Worm (Caenorhabditis elegans) whole organism, young adult: ENCODE results near the gene efhc-1.

Experiments used
- B0035.1 ChIP-seq: sonication (generic microtip); optimal IDR thresholded peaks from 2 replicates; lab custom pipeline; 2016; ENCODE audit warnings: missing genetic modification characterization, mild to moderate bottlenecking, missing compliant biosample characterization, missing genotype, missing genetic modification reagents
- B0336.3 ChIP-seq: fragments of 200-800 bp; sonication (Bioruptor generic); IDR thresholded peaks from 2 replicates; pipeline ENCODE4 v1.3.6; 2022; ENCODE audit warnings: missing genetic modification characterization, missing compliant biosample characterization
- C06A6.2 ChIP-seq: fragments of 200-800 bp; sonication (Bioruptor generic); conservative IDR thresholded peaks from 2 replicates; pipeline ENCODE4 v1.3.6; 2022; ENCODE audit warnings: missing genetic modification characterization, missing compliant biosample characterization
- F10E7.11 ChIP-seq: sonication (generic microtip); optimal IDR thresholded peaks from 2 replicates; lab custom pipeline; 2017; ENCODE audit warnings: mild to moderate bottlenecking, missing genetic modification characterization, moderate library complexity, missing compliant biosample characterization
- F37B4.10 ChIP-seq: fragments of 200-800 bp; sonication (Bioruptor generic); IDR thresholded peaks from 2 replicates; pipeline ENCODE4 v1.3.6; 2022; ENCODE audit warnings: missing genetic modification characterization, missing compliant biosample characterization
- F52B5.7 ChIP-seq: sonication (generic microtip); optimal IDR thresholded peaks from 2 replicates; lab custom pipeline; 2016; ENCODE audit warnings: mild to moderate bottlenecking, missing genetic modification characterization, missing compliant biosample characterization
- F57A8.1 ChIP-seq: fragments of 200-800 bp; sonication (Bioruptor generic); optimal IDR thresholded peaks from 2 replicates; lab custom pipeline; 2018; ENCODE audit warnings: mild to moderate bottlenecking, missing genetic modification characterization, moderate library complexity, missing compliant biosample characterization
- K11D2.4 ChIP-seq: fragments of 200-800 bp; sonication (Bioruptor generic); IDR thresholded peaks from 2 replicates; pipeline ENCODE4 v1.3.6; 2022; ENCODE audit warnings: missing genetic modification reagents, missing genetic modification characterization, missing compliant biosample characterization
- K12H6.12 ChIP-seq: fragments of 200-800 bp; sonication (Bioruptor generic); optimal IDR thresholded peaks from 2 replicates; lab custom pipeline; 2018; ENCODE audit warnings: mild to moderate bottlenecking, missing genetic modification characterization, missing compliant biosample characterization
- T26A5.8 ChIP-seq: sonication (generic microtip); optimal IDR thresholded peaks from 2 replicates; lab custom pipeline; 2016; ENCODE audit warnings: missing genetic modification characterization, missing compliant biosample characterization
- Y53F4B.3 ChIP-seq: fragments of 200-800 bp; sonication (Bioruptor generic); IDR thresholded peaks from 2 replicates; pipeline ENCODE4 v1.3.6; 2022; ENCODE audit warnings: missing genetic modification reagents, missing genetic modification characterization, missing compliant biosample characterization
- Y53G8AR.9 ChIP-seq: fragments of 200-800 bp; sonication (Bioruptor generic); conservative IDR thresholded peaks from 2 replicates; pipeline ENCODE4 v1.3.6; 2022; ENCODE audit warnings: missing genetic modification reagents, missing genetic modification characterization, missing compliant biosample characterization
- ZK185.1 ChIP-seq: sonication (generic microtip); optimal IDR thresholded peaks from 2 replicates; lab custom pipeline; 2016; ENCODE audit warnings: mild to moderate bottlenecking, missing genetic modification characterization, missing compliant biosample characterization; ENCODE audit not compliant: poor library complexity, severe bottlenecking
- athp-1 ChIP-seq: sonication (generic microtip); optimal IDR thresholded peaks from 2 replicates; lab custom pipeline; 2017; ENCODE audit warnings: mild to moderate bottlenecking, missing genetic modification characterization, missing compliant biosample characterization
- attf-6 ChIP-seq: fragments of 200-800 bp; sonication (Bioruptor generic); IDR thresholded peaks from 2 replicates; pipeline ENCODE4 v1.3.6; 2022; ENCODE audit warnings: missing genetic modification reagents, missing genetic modification characterization, missing compliant biosample characterization
- bed-1 ChIP-seq: fragments of 200-800 bp; sonication (Bioruptor generic); IDR thresholded peaks from 2 replicates; pipeline ENCODE4 v1.3.6; 2022; ENCODE audit warnings: missing genetic modification reagents, missing genetic modification characterization, missing compliant biosample characterization
- ccch-3 ChIP-seq: fragments of 200-800 bp; sonication (Bioruptor generic); optimal IDR thresholded peaks from 2 replicates; lab custom pipeline; 2018; ENCODE audit warnings: mild to moderate bottlenecking, missing genetic modification characterization, missing compliant biosample characterization
- cebp-1 ChIP-seq, 2 experiments: fragments of 200-800 bp in 1 of 2; sonication (Bioruptor generic) in 1 of 2; sonication (generic microtip) in 1 of 2; IDR thresholded peaks in 1 of 2; optimal IDR thresholded peaks in 1 of 2; 2 replicates each; pipeline versions ENCODE4 v1.3.6 to Lab custom; 2017 to 2022; ENCODE audit warnings: missing compliant biosample characterization in 2 of 2, missing genetic modification characterization in 2 of 2, mild to moderate bottlenecking in 1 of 2, missing genetic modification reagents in 1 of 2, moderate library complexity in 1 of 2
- ceh-79 ChIP-seq: sonication (generic microtip); optimal IDR thresholded peaks from 2 replicates; lab custom pipeline; 2017; ENCODE audit warnings: mild to moderate bottlenecking, missing genetic modification characterization, missing compliant biosample characterization
- egrh-3 ChIP-seq: fragments of 200-800 bp; sonication (Bioruptor generic); IDR thresholded peaks from 2 replicates; pipeline ENCODE4 v1.3.6; 2022; ENCODE audit warnings: missing genetic modification reagents, missing genetic modification characterization, missing compliant biosample characterization
- gei-17 ChIP-seq: fragments of 200-800 bp; sonication (Bioruptor generic); optimal IDR thresholded peaks from 2 replicates; lab custom pipeline; 2018; ENCODE audit warnings: mild to moderate bottlenecking, missing genetic modification characterization, missing compliant biosample characterization
- hlh-12 ChIP-seq: sonication (generic microtip); optimal IDR thresholded peaks from 2 replicates; lab custom pipeline; 2016; ENCODE audit warnings: missing genetic modification characterization, missing compliant biosample characterization
- hlh-26 ChIP-seq: fragments of 200-800 bp; sonication (Bioruptor generic); conservative IDR thresholded peaks from 2 replicates; pipeline ENCODE4 v1.3.6; 2022; ENCODE audit warnings: missing genetic modification reagents, missing genetic modification characterization, missing compliant biosample characterization
- let-526 ChIP-seq: fragments of 200-800 bp; sonication (Bioruptor generic); IDR thresholded peaks from 2 replicates; pipeline ENCODE4 v1.3.6; 2022; ENCODE audit warnings: missing genetic modification reagents, missing genetic modification characterization, missing compliant biosample characterization
- lin-40 ChIP-seq: sonication (generic microtip); optimal IDR thresholded peaks from 2 replicates; lab custom pipeline; 2016; ENCODE audit warnings: missing genetic modification characterization, mild to moderate bottlenecking, missing compliant biosample characterization, missing genotype, missing genetic modification reagents
- lin-54 ChIP-seq: fragments of 200-800 bp; sonication (Bioruptor generic); optimal IDR thresholded peaks from 2 replicates; lab custom pipeline; 2018; ENCODE audit warnings: mild to moderate bottlenecking, missing genetic modification characterization, missing compliant biosample characterization
- lsy-27 ChIP-seq: sonication (generic microtip); optimal IDR thresholded peaks from 2 replicates; lab custom pipeline; 2017; ENCODE audit warnings: missing genetic modification characterization, mild to moderate bottlenecking, missing compliant biosample characterization, antibody characterized with exemption, missing genotype, borderline replicate concordance; ENCODE audit not compliant: insufficient read depth
- madf-10 ChIP-seq: sonication (generic microtip); optimal IDR thresholded peaks from 2 replicates; lab custom pipeline; 2016; ENCODE audit warnings: mild to moderate bottlenecking, missing genetic modification characterization, missing compliant biosample characterization
- madf-3 ChIP-seq: fragments of 200-800 bp; sonication (Bioruptor generic); IDR thresholded peaks from 2 replicates; pipeline ENCODE4 v1.3.6; 2022; ENCODE audit warnings: missing genetic modification reagents, missing genetic modification characterization, missing compliant biosample characterization
- madf-6 ChIP-seq: fragments of 200-800 bp; sonication (Bioruptor generic); IDR thresholded peaks from 2 replicates; pipeline ENCODE4 v1.3.6; 2022; ENCODE audit warnings: missing genetic modification reagents, missing genetic modification characterization, missing compliant biosample characterization
- mcd-1 ChIP-seq: fragments of 200-800 bp; sonication (Bioruptor generic); IDR thresholded peaks from 2 replicates; pipeline ENCODE4 v1.3.6; 2022; ENCODE audit warnings: missing genetic modification reagents, missing genetic modification characterization, missing compliant biosample characterization
- mel-28 ChIP-seq: sonication (generic microtip); optimal IDR thresholded peaks from 2 replicates; lab custom pipeline; 2016; ENCODE audit warnings: borderline replicate concordance, mild to moderate bottlenecking, missing genetic modification characterization, missing compliant biosample characterization
- mes-4 ChIP-seq: sonication (generic microtip); optimal IDR thresholded peaks from 2 replicates; lab custom pipeline; 2016; ENCODE audit warnings: missing genotype, missing genetic modification characterization, missing compliant biosample characterization
- nfya-1 ChIP-seq: sonication (generic microtip); optimal IDR thresholded peaks from 2 replicates; lab custom pipeline; 2017; ENCODE audit warnings: antibody characterized with exemption, missing compliant biosample characterization, missing genetic modification characterization, borderline replicate concordance; ENCODE audit not compliant: insufficient read depth
- nhr-27 ChIP-seq: fragments of 200-800 bp; sonication (Bioruptor generic); optimal IDR thresholded peaks from 2 replicates; lab custom pipeline; 2018; ENCODE audit warnings: mild to moderate bottlenecking, missing genetic modification characterization, moderate library complexity, missing compliant biosample characterization
- nhr-80 ChIP-seq: sonication (generic microtip); optimal IDR thresholded peaks from 2 replicates; lab custom pipeline; 2016; ENCODE audit warnings: missing genetic modification characterization, missing compliant biosample characterization
- nhr-90 ChIP-seq: sonication (generic microtip); optimal IDR thresholded peaks from 2 replicates; lab custom pipeline; 2016; ENCODE audit warnings: missing genotype, mild to moderate bottlenecking, missing genetic modification characterization, missing compliant biosample characterization
- rcor-1 ChIP-seq: fragments of 200-800 bp; sonication (Bioruptor generic); IDR thresholded peaks from 2 replicates; pipeline ENCODE4 v1.3.6; 2022; ENCODE audit warnings: missing genetic modification reagents, missing genetic modification characterization, missing compliant biosample characterization
- rec-8 ChIP-seq, 2 experiments: sonication (generic microtip); optimal IDR thresholded peaks; 2 replicates each; lab custom pipeline; 2016; ENCODE audit warnings: mild to moderate bottlenecking in 2 of 2, missing genetic modification characterization in 2 of 2, missing genetic modification reagents in 2 of 2, missing genotype in 2 of 2, missing biosample characterization in 1 of 2, missing compliant biosample characterization in 1 of 2, moderate library complexity in 1 of 2
- snpc-1.3 ChIP-seq: sonication (generic microtip); optimal IDR thresholded peaks from 2 replicates; lab custom pipeline; 2017; ENCODE audit warnings: missing genetic modification characterization, mild to moderate bottlenecking, missing compliant biosample characterization, antibody characterized with exemption, moderate library complexity, missing genotype, missing genetic modification reagents; ENCODE audit not compliant: insufficient read depth
- snpc-4 ChIP-seq, 5 experiments: fragments of 150-350 bp in 1 of 5; sonication (generic microtip) in 4 of 5; optimal IDR thresholded peaks; 2 replicates each; lab custom pipeline; 2014 to 2018; ENCODE audit warnings: missing genetic modification characterization in 5 of 5, missing biosample characterization in 3 of 5, antibody characterized with exemption in 2 of 5, mild to moderate bottlenecking in 2 of 5, missing compliant biosample characterization in 2 of 5, missing genotype in 2 of 5, moderate library complexity in 2 of 5, missing genetic modification reagents in 1 of 5
- tbp1 ChIP-seq: fragments of 200-800 bp; sonication (Bioruptor generic); optimal IDR thresholded peaks from 2 replicates; lab custom pipeline; 2018; ENCODE audit warnings: mild to moderate bottlenecking, missing genetic modification characterization, missing compliant biosample characterization
- zim-3 ChIP-seq: sonication (generic microtip); optimal IDR thresholded peaks from 2 replicates; lab custom pipeline; 2017; ENCODE audit warnings: mild to moderate bottlenecking, missing genetic modification characterization, moderate library complexity, missing compliant biosample characterization
- ztf-22 ChIP-seq: fragments of 200-800 bp; sonication (Bioruptor generic); optimal IDR thresholded peaks from 2 replicates; lab custom pipeline; 2018; ENCODE audit warnings: mild to moderate bottlenecking, missing genetic modification characterization, moderate library complexity, missing compliant biosample characterization
- ztf-25 ChIP-seq: fragments of 200-800 bp; sonication (Bioruptor generic); IDR thresholded peaks from 2 replicates; pipeline ENCODE4 v1.3.6; 2022; ENCODE audit warnings: missing genetic modification reagents, missing genetic modification characterization, missing compliant biosample characterization
- ztf-26 ChIP-seq: sonication (generic microtip); optimal IDR thresholded peaks from 2 replicates; lab custom pipeline; 2017; ENCODE audit warnings: missing genetic modification characterization, missing compliant biosample characterization
- ztf-3 ChIP-seq: fragments of 200-800 bp; sonication (Bioruptor generic); optimal IDR thresholded peaks from 2 replicates; lab custom pipeline; 2018; ENCODE audit warnings: mild to moderate bottlenecking, missing genetic modification characterization, missing compliant biosample characterization

Gene efhc-1

DNA sequence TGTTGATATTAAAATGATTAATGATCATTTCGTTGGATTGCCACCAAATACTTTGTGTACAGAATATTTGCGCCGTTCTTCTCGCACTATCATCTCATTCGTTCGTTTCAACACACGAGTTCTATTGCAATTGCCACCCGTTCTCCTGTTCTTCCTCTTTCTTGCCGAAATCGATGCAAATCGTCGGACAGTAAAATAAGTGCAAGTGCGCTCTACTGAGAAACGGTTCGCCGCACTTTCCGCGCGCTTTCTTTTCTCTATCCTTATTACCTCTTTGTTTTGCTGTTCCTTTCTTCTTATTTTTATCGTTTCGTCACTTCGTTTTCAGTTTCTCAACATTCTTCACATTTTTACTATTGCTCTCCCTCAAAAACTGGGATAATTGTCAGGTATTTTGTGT is 33.0 kb downstream of the efhc-1 start:
- TF ChIP-seq zim-3 (tag; lab: Kevin White, UChicago) (no peak), B0336.3 (no peak), let-526 (GFP tag; lab: Robert Waterston, UW) (no peak), nhr-27 (tag; lab: Kevin White, UChicago) (no peak), bed-1 (GFP tag; lab: Robert Waterston, UW) (no peak), lsy-27 (no peak), ceh-79 (tag; lab: Kevin White, UChicago) (no peak), nhr-80 (tag; lab: Kevin White, UChicago) (peak; percentile 28), mcd-1 (peak; percentile 91), lin-54 (no peak), F52B5.7 (tag; lab: Kevin White, UChicago) (no peak), madf-6 (GFP tag; lab: Robert Waterston, UW) (no peak), madf-10 (no peak), lin-40 (tag; lab: Kevin White, UChicago) (peak; percentile 48), ztf-3 (GFP tag; lab: Kevin White, UChicago) (no peak), cebp-1 (GFP tag; IDR thresholded peaks at IDR 0.05; lab: Robert Waterston, UW) (no peak), cebp-1 (tag; optimal IDR thresholded peaks at IDR 0.05; lab: Kevin White, UChicago) (peak; percentile 51), F10E7.11 (tag; lab: Kevin White, UChicago) (no peak), snpc-4 (GFP tag; optimal IDR thresholded peaks at IDR 0.05; lab: Kevin White, UChicago) (no peak), snpc-4 (tag; optimal IDR thresholded peaks at IDR 0.05; lab: Kevin White, UChicago) (peak in 1 of 4 experiments; percentile 7), K12H6.12 (no peak), rcor-1 (GFP tag; lab: Robert Waterston, UW) (no peak), ZK185.1 (tag; lab: Kevin White, UChicago) (no peak), C06A6.2 (no peak), nhr-90 (tag; lab: Kevin White, UChicago) (no peak), ztf-26 (peak; percentile 33), ztf-22 (GFP tag; lab: Kevin White, UChicago) (no peak), F37B4.10 (GFP tag; lab: Robert Waterston, UW) (no peak), athp-1 (no peak)

DNA sequence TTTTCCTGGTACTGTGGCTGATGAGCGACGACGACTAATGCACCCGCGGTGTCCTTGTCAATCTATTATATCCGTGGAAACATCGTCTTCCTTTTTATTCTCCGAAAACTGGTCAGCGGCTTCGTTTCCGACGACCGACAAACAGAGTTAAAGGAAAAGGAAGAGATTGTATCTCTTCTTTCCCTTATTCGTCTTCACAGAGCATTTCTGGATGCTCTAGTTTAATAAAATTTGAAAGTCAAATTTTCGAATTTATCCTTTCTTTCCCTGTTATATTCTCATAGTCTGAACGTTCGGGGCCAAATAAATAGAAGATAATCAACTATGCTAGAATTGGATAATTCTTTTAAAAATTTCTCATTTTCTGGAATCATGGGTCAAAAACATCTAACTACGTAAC is 34.6 kb downstream of the efhc-1 start:
- TF ChIP-seq mes-4 (tag; lab: Kevin White, UChicago), result no peak
- TF ChIP-seq egrh-3, result no peak
- TF ChIP-seq ccch-3, result no peak
- TF ChIP-seq snpc-1.3, result no peak
- no peak for TF ChIP-seq snpc-4 (GFP tag; optimal IDR thresholded peaks at IDR 0.05; lab: Kevin White, UChicago)
- no peak for TF ChIP-seq snpc-4 (tag; optimal IDR thresholded peaks at IDR 0.05; lab: Kevin White, UChicago)
- TF ChIP-seq hlh-12, result no peak
- no peak for TF ChIP-seq K11D2.4
- no peak for TF ChIP-seq ztf-25

DNA sequence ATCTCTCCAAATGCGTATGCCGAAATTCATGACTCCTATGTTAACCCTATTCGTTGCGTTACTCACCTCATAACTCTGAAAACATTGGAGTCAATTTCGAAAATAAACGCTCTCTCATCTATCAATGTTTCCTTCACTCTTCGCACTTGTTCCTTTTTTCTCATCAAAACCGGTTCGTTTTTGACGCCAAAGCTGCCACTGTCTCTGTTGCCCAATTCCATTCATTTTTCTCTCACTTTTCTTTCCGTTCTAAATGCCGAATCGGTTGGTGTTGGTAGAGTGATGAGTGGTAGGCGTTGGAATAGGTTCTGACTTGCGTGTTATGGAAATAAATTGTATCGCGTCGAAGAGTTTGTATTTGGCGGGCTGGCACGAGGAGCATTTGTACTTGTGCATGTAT is 35.2 kb downstream of the efhc-1 start:
- TF ChIP-seq nfya-1, result no peak
- no peak for TF ChIP-seq tbp1 (GFP tag; lab: Kevin White, UChicago)
- TF ChIP-seq gei-17 (GFP tag; lab: Kevin White, UChicago), result no peak
- TF ChIP-seq F57A8.1 (GFP tag; lab: Kevin White, UChicago), result no peak
- no peak for TF ChIP-seq athp-1
- TF ChIP-seq B0035.1 (tag; lab: Kevin White, UChicago), result no peak
- no peak for TF ChIP-seq ztf-25
- TF ChIP-seq mel-28 (tag; lab: Kevin White, UChicago), result no peak
- TF ChIP-seq madf-3 (GFP tag; lab: Robert Waterston, UW), result no peak
- no peak for TF ChIP-seq hlh-26 (GFP tag; lab: Robert Waterston, UW)
- TF ChIP-seq F52B5.7 (tag; lab: Kevin White, UChicago), result no peak
- TF ChIP-seq attf-6 (GFP tag; lab: Robert Waterston, UW), result no peak
- no peak for TF ChIP-seq rec-8 (tag; optimal IDR thresholded peaks at IDR 0.05; lab: Kevin White, UChicago)
- TF ChIP-seq Y53G8AR.9 (GFP tag; lab: Robert Waterston, UW), result no peak
- no peak for TF ChIP-seq T26A5.8
- no peak for TF ChIP-seq Y53F4B.3 (GFP tag; lab: Robert Waterston, UW)
- no peak for TF ChIP-seq ceh-79 (tag; lab: Kevin White, UChicago)
